Fruit fly (Drosophila melanogaster): ENCODE data around the gene Uros2.

Gene Uros2

dm6 chr3R:15792427-15792826 is 4.1 kb downstream of the Uros2 start, which contains the start of gene Acyp2:
Gene Acyp2 (plus strand): TSS chr3R:15792688.
- TF ChIP-seq Dfd (GFP tag; optimal IDR thresholded peaks at IDR 0.05) (no peak), usp (GFP tag; optimal IDR thresholded peaks at IDR 0.05) (no peak), psq (GFP tag; optimal IDR thresholded peaks at IDR 0.05) (no peak), Rel (GFP tag; optimal IDR thresholded peaks at IDR 0.05) (no peak), Rel (tag; optimal IDR thresholded peaks at IDR 0.05) (no peak), brk (GFP tag; optimal IDR thresholded peaks at IDR 0.05) (no peak), sv (GFP tag; optimal IDR thresholded peaks at IDR 0.05) (peak; percentile 48), ey (GFP tag; optimal IDR thresholded peaks at IDR 0.05) (peak; percentile 17), Hr83 (GFP tag; optimal IDR thresholded peaks at IDR 0.05; ENCODE audit: poor library complexity, severe bottlenecking) (peak; percentile 86), HLH106 (tag; optimal IDR thresholded peaks at IDR 0.05) (peak; percentile 26), Mio (GFP tag; optimal IDR thresholded peaks at IDR 0.05) (no peak), Hr78 (GFP tag; optimal IDR thresholded peaks at IDR 0.05) (no peak), dl (GFP tag; optimal IDR thresholded peaks at IDR 0.05; ENCODE audit: insufficient read depth in 1 of 2, partially characterized antibody in 2 of 2) (no peak), lola (GFP tag; optimal IDR thresholded peaks at IDR 0.05) (no peak), h (GFP tag; optimal IDR thresholded peaks at IDR 0.05) (no peak), OdsH (GFP tag; optimal IDR thresholded peaks at IDR 0.05) (no peak), Abd-B (GFP tag; optimal IDR thresholded peaks at IDR 0.05) (no peak), CG32264 (GFP tag; optimal IDR thresholded peaks at IDR 0.05) (no peak), rgr (GFP tag; optimal IDR thresholded peaks at IDR 0.05) (peak; percentile 14), foxo (GFP tag; optimal IDR thresholded peaks at IDR 0.05) (peak in 1 of 2 experiments; percentile 53), Hnf4 (GFP tag; optimal IDR thresholded peaks at IDR 0.05) (peak; percentile 69), pan (optimal IDR thresholded peaks at IDR 0.05) (no peak), br (GFP tag; optimal IDR thresholded peaks at IDR 0.05) (no peak), tai (GFP tag; optimal IDR thresholded peaks at IDR 0.05) (no peak), Jra (GFP tag; optimal IDR thresholded peaks at IDR 0.05) (peak; percentile 62), Dif (GFP tag; optimal IDR thresholded peaks at IDR 0.05; ENCODE audit: partially characterized antibody) (no peak), CrebA (GFP tag; optimal IDR thresholded peaks at IDR 0.05; ENCODE audit: borderline replicate concordance) (no peak), GATAd (GFP tag; optimal IDR thresholded peaks at IDR 0.05) (no peak), fru (GFP tag; optimal IDR thresholded peaks at IDR 0.05) (no peak), N (GFP tag; optimal IDR thresholded peaks at IDR 0.05) (no peak), dsf (GFP tag; optimal IDR thresholded peaks at IDR 0.05; ENCODE audit: borderline replicate concordance) (no peak), Vsx2 (GFP tag; optimal IDR thresholded peaks at IDR 0.05; ENCODE audit: partially characterized antibody) (no peak), dmrt93B (GFP tag; optimal IDR thresholded peaks at IDR 0.05) (no peak), woc (GFP tag; optimal IDR thresholded peaks at IDR 0.05) (no peak), Sp1 (GFP tag; optimal IDR thresholded peaks at IDR 0.05) (no peak), CG9705 (GFP tag; optimal IDR thresholded peaks at IDR 0.05) (peak; percentile 8), Myc (optimal IDR thresholded peaks at IDR 0.05) (no peak), jim (GFP tag; optimal IDR thresholded peaks at IDR 0.05) (peak; percentile 44), sage (GFP tag; optimal IDR thresholded peaks at IDR 0.05) (no peak)

dm6 chr3R:15793372-15793802 is 5.1 kb downstream of the Uros2 start, which contains the start of gene nsl1:
Gene nsl1 (plus strand): TSS chr3R:15793782.
- no peak for TF ChIP-seq sv (GFP tag; optimal IDR thresholded peaks at IDR 0.05)
- no peak for TF ChIP-seq GATAd (GFP tag; optimal IDR thresholded peaks at IDR 0.05)
- peak; percentile 21 for TF ChIP-seq ey (GFP tag; optimal IDR thresholded peaks at IDR 0.05)
- TF ChIP-seq Vsx2 (GFP tag; optimal IDR thresholded peaks at IDR 0.05; ENCODE audit: partially characterized antibody): no peak
- peak; percentile 25 for TF ChIP-seq psq (GFP tag; optimal IDR thresholded peaks at IDR 0.05)
- peak; percentile 83 for TF ChIP-seq rgr (GFP tag; optimal IDR thresholded peaks at IDR 0.05)
- no peak for TF ChIP-seq Hr83 (GFP tag; optimal IDR thresholded peaks at IDR 0.05; ENCODE audit: poor library complexity, severe bottlenecking)
- peak; percentile 12 for TF ChIP-seq Myc (optimal IDR thresholded peaks at IDR 0.05)
- TF ChIP-seq HLH106 (tag; optimal IDR thresholded peaks at IDR 0.05): peak; percentile 46
- no peak for TF ChIP-seq woc (GFP tag; optimal IDR thresholded peaks at IDR 0.05)
- TF ChIP-seq foxo (GFP tag; optimal IDR thresholded peaks at IDR 0.05): peak in 1 of 2 experiments; percentile 64
- TF ChIP-seq brk (GFP tag; optimal IDR thresholded peaks at IDR 0.05): peak; percentile 83
- peak; percentile 52 for TF ChIP-seq fru (GFP tag; optimal IDR thresholded peaks at IDR 0.05)
- TF ChIP-seq jim (GFP tag; optimal IDR thresholded peaks at IDR 0.05): no peak
- TF ChIP-seq Sp1 (GFP tag; optimal IDR thresholded peaks at IDR 0.05): peak; percentile 54
- peak; percentile 45 for TF ChIP-seq Jra (GFP tag; optimal IDR thresholded peaks at IDR 0.05)
- peak; percentile 35 for TF ChIP-seq OdsH (GFP tag; optimal IDR thresholded peaks at IDR 0.05)
- peak; percentile 73 for TF ChIP-seq Hnf4 (GFP tag; optimal IDR thresholded peaks at IDR 0.05)
- TF ChIP-seq CG32264 (GFP tag; optimal IDR thresholded peaks at IDR 0.05): no peak
- no peak for TF ChIP-seq tai (GFP tag; optimal IDR thresholded peaks at IDR 0.05)
- TF ChIP-seq dmrt93B (GFP tag; optimal IDR thresholded peaks at IDR 0.05): peak; percentile 5
- peak; percentile 58 for TF ChIP-seq Dif (GFP tag; optimal IDR thresholded peaks at IDR 0.05; ENCODE audit: partially characterized antibody)
- TF ChIP-seq CG9705 (GFP tag; optimal IDR thresholded peaks at IDR 0.05): peak; percentile 15
- TF ChIP-seq Rel (GFP tag; optimal IDR thresholded peaks at IDR 0.05): peak; percentile 52
- TF ChIP-seq Rel (tag; optimal IDR thresholded peaks at IDR 0.05): peak; percentile 25
- peak; percentile 66 for TF ChIP-seq h (GFP tag; optimal IDR thresholded peaks at IDR 0.05)
- TF ChIP-seq dsf (GFP tag; optimal IDR thresholded peaks at IDR 0.05; ENCODE audit: borderline replicate concordance): peak; percentile 24
- no peak for TF ChIP-seq CrebA (GFP tag; optimal IDR thresholded peaks at IDR 0.05; ENCODE audit: borderline replicate concordance)
- no peak for TF ChIP-seq Abd-B (GFP tag; optimal IDR thresholded peaks at IDR 0.05)
- TF ChIP-seq br (GFP tag; optimal IDR thresholded peaks at IDR 0.05): peak; percentile 24
- TF ChIP-seq usp (GFP tag; optimal IDR thresholded peaks at IDR 0.05): no peak
